Worm (Caenorhabditis elegans) whole organism, young adult: Measurements from ENCODE around the gene hal-2.

ENCODE experiments used
- B0261.1 ChIP-seq: sonication (generic microtip); optimal IDR thresholded peaks from 2 replicates; lab custom pipeline; 2016; ENCODE audit warnings: mild to moderate bottlenecking, missing genetic modification characterization, moderate library complexity, missing compliant biosample characterization
- F23B12.7 ChIP-seq: sonication (generic microtip); optimal IDR thresholded peaks from 2 replicates; lab custom pipeline; 2017; ENCODE audit warnings: missing genetic modification characterization, mild to moderate bottlenecking, missing compliant biosample characterization, antibody characterized with exemption, moderate library complexity; ENCODE audit not compliant: insufficient read depth
- F39B2.1 ChIP-seq: fragments of 200-800 bp; sonication (Bioruptor generic); IDR thresholded peaks from 2 replicates; pipeline ENCODE4 v1.3.6; 2022; ENCODE audit warnings: missing genetic modification reagents, missing genetic modification characterization, missing compliant biosample characterization
- F57C9.4 ChIP-seq: sonication (generic microtip); optimal IDR thresholded peaks from 2 replicates; lab custom pipeline; 2017; ENCODE audit warnings: mild to moderate bottlenecking, missing genetic modification characterization, missing compliant biosample characterization
- K12H6.12 ChIP-seq: fragments of 200-800 bp; sonication (Bioruptor generic); optimal IDR thresholded peaks from 2 replicates; lab custom pipeline; 2018; ENCODE audit warnings: mild to moderate bottlenecking, missing genetic modification characterization, missing compliant biosample characterization
- T07F8.4 ChIP-seq: sonication (generic microtip); optimal IDR thresholded peaks from 2 replicates; lab custom pipeline; 2016; ENCODE audit warnings: mild to moderate bottlenecking, missing genetic modification characterization, moderate library complexity, missing compliant biosample characterization
- Y79H2A.3 ChIP-seq: fragments of 200-800 bp; sonication (Bioruptor generic); conservative IDR thresholded peaks from 2 replicates; pipeline ENCODE4 v1.3.6; 2022; ENCODE audit warnings: missing genetic modification reagents, missing genetic modification characterization, missing compliant biosample characterization
- Y95B8A.8 ChIP-seq: fragments of 200-800 bp; sonication (Bioruptor generic); IDR thresholded peaks from 2 replicates; pipeline ENCODE4 v1.3.6; 2022; ENCODE audit warnings: missing genetic modification reagents, missing genetic modification characterization, missing compliant biosample characterization
- ama-1 ChIP-seq, 3 experiments: fragments of 150-350 bp in 1 of 3; sonication (generic microtip) in 2 of 3; optimal IDR thresholded peaks; 2 replicates each; lab custom pipeline; 2014 to 2018; ENCODE audit warnings: missing biosample characterization in 2 of 3, missing genetic modification characterization in 2 of 3, missing genetic modification reagents in 2 of 3
- aptf-3 ChIP-seq: fragments of 200-800 bp; sonication (Bioruptor generic); IDR thresholded peaks from 2 replicates; pipeline ENCODE4 v1.3.6; 2022; ENCODE audit warnings: missing genetic modification characterization, missing compliant biosample characterization
- atf-7 ChIP-seq: sonication (generic microtip); optimal IDR thresholded peaks from 2 replicates; lab custom pipeline; 2017; ENCODE audit warnings: mild to moderate bottlenecking, missing genetic modification characterization, missing compliant biosample characterization
- attf-5 ChIP-seq: fragments of 200-800 bp; sonication (Bioruptor generic); optimal IDR thresholded peaks from 2 replicates; lab custom pipeline; 2018; ENCODE audit warnings: mild to moderate bottlenecking, missing genetic modification characterization, missing compliant biosample characterization
- bed-2 ChIP-seq: fragments of 200-800 bp; sonication (Bioruptor generic); IDR thresholded peaks from 2 replicates; pipeline ENCODE4 v1.3.6; 2022; ENCODE audit warnings: missing genetic modification reagents, missing genetic modification characterization, missing compliant biosample characterization
- ccch-3 ChIP-seq: fragments of 200-800 bp; sonication (Bioruptor generic); optimal IDR thresholded peaks from 2 replicates; lab custom pipeline; 2018; ENCODE audit warnings: mild to moderate bottlenecking, missing genetic modification characterization, missing compliant biosample characterization
- cebp-1 ChIP-seq, 2 experiments: fragments of 200-800 bp in 1 of 2; sonication (Bioruptor generic) in 1 of 2; sonication (generic microtip) in 1 of 2; IDR thresholded peaks in 1 of 2; optimal IDR thresholded peaks in 1 of 2; 2 replicates each; pipeline versions ENCODE4 v1.3.6 to Lab custom; 2017 to 2022; ENCODE audit warnings: missing compliant biosample characterization in 2 of 2, missing genetic modification characterization in 2 of 2, mild to moderate bottlenecking in 1 of 2, missing genetic modification reagents in 1 of 2, moderate library complexity in 1 of 2
- ceh-27 ChIP-seq: fragments of 200-800 bp; sonication (Bioruptor generic); optimal IDR thresholded peaks from 2 replicates; lab custom pipeline; 2018; ENCODE audit warnings: mild to moderate bottlenecking, missing genetic modification characterization, moderate library complexity, missing compliant biosample characterization
- die-1 ChIP-seq: sonication (generic microtip); optimal IDR thresholded peaks from 2 replicates; lab custom pipeline; 2016; ENCODE audit warnings: missing genotype, mild to moderate bottlenecking, missing genetic modification characterization, missing compliant biosample characterization
- ekl-4 ChIP-seq: fragments of 200-800 bp; sonication (Bioruptor generic); IDR thresholded peaks from 2 replicates; pipeline ENCODE4 v1.3.6; 2022; ENCODE audit warnings: missing genetic modification reagents, missing genetic modification characterization, missing compliant biosample characterization
- ets-4 ChIP-seq: fragments of 200-800 bp; sonication (Bioruptor generic); optimal IDR thresholded peaks from 2 replicates; lab custom pipeline; 2018; ENCODE audit warnings: mild to moderate bottlenecking, missing genetic modification characterization, missing compliant biosample characterization
- hlh-26 ChIP-seq: fragments of 200-800 bp; sonication (Bioruptor generic); conservative IDR thresholded peaks from 2 replicates; pipeline ENCODE4 v1.3.6; 2022; ENCODE audit warnings: missing genetic modification reagents, missing genetic modification characterization, missing compliant biosample characterization
- hmg-1.2 ChIP-seq: fragments of 200-800 bp; sonication (Bioruptor generic); IDR thresholded peaks from 2 replicates; pipeline ENCODE4 v1.3.6; 2022; ENCODE audit warnings: missing genetic modification reagents, missing genetic modification characterization, missing compliant biosample characterization
- hmg-20 ChIP-seq: fragments of 200-800 bp; sonication (Bioruptor generic); IDR thresholded peaks from 2 replicates; pipeline ENCODE4 v1.3.6; 2022; ENCODE audit warnings: missing genetic modification reagents, missing genetic modification characterization, missing compliant biosample characterization
- let-607 ChIP-seq, 2 experiments: fragments of 200-800 bp in 1 of 2; sonication (Bioruptor generic) in 1 of 2; sonication (generic microtip) in 1 of 2; optimal IDR thresholded peaks; 2 replicates each; lab custom pipeline; 2016 to 2018; ENCODE audit warnings: mild to moderate bottlenecking in 2 of 2, missing compliant biosample characterization in 2 of 2, missing genetic modification characterization in 2 of 2, moderate library complexity in 2 of 2, missing genotype in 1 of 2
- lin-26 ChIP-seq: fragments of 200-800 bp; sonication (Bioruptor generic); IDR thresholded peaks from 2 replicates; pipeline ENCODE4 v1.3.6; 2022; ENCODE audit warnings: missing genetic modification reagents, missing genetic modification characterization, missing compliant biosample characterization
- lin-40 ChIP-seq: sonication (generic microtip); optimal IDR thresholded peaks from 2 replicates; lab custom pipeline; 2016; ENCODE audit warnings: missing genetic modification characterization, mild to moderate bottlenecking, missing compliant biosample characterization, missing genotype, missing genetic modification reagents
- lir-1 ChIP-seq: fragments of 200-800 bp; sonication (Bioruptor generic); conservative IDR thresholded peaks from 2 replicates; pipeline ENCODE4 v1.3.6; 2022; ENCODE audit warnings: missing genetic modification reagents, missing genetic modification characterization, missing compliant biosample characterization
- madf-6 ChIP-seq: fragments of 200-800 bp; sonication (Bioruptor generic); IDR thresholded peaks from 2 replicates; pipeline ENCODE4 v1.3.6; 2022; ENCODE audit warnings: missing genetic modification reagents, missing genetic modification characterization, missing compliant biosample characterization
- nfya-2 ChIP-seq: fragments of 200-800 bp; sonication (Bioruptor generic); IDR thresholded peaks from 2 replicates; pipeline ENCODE4 v1.3.6; 2022; ENCODE audit warnings: missing genetic modification reagents, missing genetic modification characterization, missing compliant biosample characterization
- nfyb-1 ChIP-seq: fragments of 200-800 bp; sonication (Bioruptor generic); IDR thresholded peaks from 2 replicates; pipeline ENCODE4 v1.3.6; 2022; ENCODE audit warnings: missing genetic modification reagents, missing genetic modification characterization, missing compliant biosample characterization
- nhr-120 ChIP-seq: fragments of 200-800 bp; sonication (Bioruptor generic); IDR thresholded peaks from 2 replicates; pipeline ENCODE4 v1.3.6; 2022; ENCODE audit warnings: missing genetic modification characterization, missing compliant biosample characterization
- nhr-27 ChIP-seq: fragments of 200-800 bp; sonication (Bioruptor generic); optimal IDR thresholded peaks from 2 replicates; lab custom pipeline; 2018; ENCODE audit warnings: mild to moderate bottlenecking, missing genetic modification characterization, moderate library complexity, missing compliant biosample characterization
- nhr-80 ChIP-seq: sonication (generic microtip); optimal IDR thresholded peaks from 2 replicates; lab custom pipeline; 2016; ENCODE audit warnings: missing genetic modification characterization, missing compliant biosample characterization
- nhr-90 ChIP-seq: sonication (generic microtip); optimal IDR thresholded peaks from 2 replicates; lab custom pipeline; 2016; ENCODE audit warnings: missing genotype, mild to moderate bottlenecking, missing genetic modification characterization, missing compliant biosample characterization
- pbrm-1 ChIP-seq: fragments of 200-800 bp; sonication (Bioruptor generic); IDR thresholded peaks from 2 replicates; pipeline ENCODE4 v1.3.6; 2022; ENCODE audit warnings: missing genetic modification reagents, missing genetic modification characterization, missing compliant biosample characterization
- repo-1 ChIP-seq: sonication (generic microtip); optimal IDR thresholded peaks from 2 replicates; lab custom pipeline; 2017; ENCODE audit warnings: mild to moderate bottlenecking, missing genetic modification characterization, missing compliant biosample characterization
- snpc-4 ChIP-seq, 5 experiments: fragments of 150-350 bp in 1 of 5; sonication (generic microtip) in 4 of 5; optimal IDR thresholded peaks; 2 replicates each; lab custom pipeline; 2014 to 2018; ENCODE audit warnings: missing genetic modification characterization in 5 of 5, missing biosample characterization in 3 of 5, antibody characterized with exemption in 2 of 5, mild to moderate bottlenecking in 2 of 5, missing compliant biosample characterization in 2 of 5, missing genotype in 2 of 5, moderate library complexity in 2 of 5, missing genetic modification reagents in 1 of 5
- somi-1 ChIP-seq: fragments of 200-800 bp; sonication (Bioruptor generic); optimal IDR thresholded peaks from 2 replicates; lab custom pipeline; 2018; ENCODE audit warnings: mild to moderate bottlenecking, missing genetic modification characterization, missing compliant biosample characterization
- sptf-2 ChIP-seq: fragments of 200-800 bp; sonication (Bioruptor generic); optimal IDR thresholded peaks from 2 replicates; lab custom pipeline; 2018; ENCODE audit warnings: mild to moderate bottlenecking, missing genetic modification characterization, missing compliant biosample characterization
- zfh-2 ChIP-seq: fragments of 200-800 bp; sonication (Bioruptor generic); conservative IDR thresholded peaks from 2 replicates; pipeline ENCODE4 v1.3.6; 2022; ENCODE audit warnings: missing genetic modification reagents, missing genetic modification characterization, missing compliant biosample characterization
- ztf-25 ChIP-seq: fragments of 200-800 bp; sonication (Bioruptor generic); IDR thresholded peaks from 2 replicates; pipeline ENCODE4 v1.3.6; 2022; ENCODE audit warnings: missing genetic modification reagents, missing genetic modification characterization, missing compliant biosample characterization
- ztf-26 ChIP-seq: sonication (generic microtip); optimal IDR thresholded peaks from 2 replicates; lab custom pipeline; 2017; ENCODE audit warnings: missing genetic modification characterization, missing compliant biosample characterization
- ztf-28 ChIP-seq: fragments of 200-800 bp; sonication (Bioruptor generic); IDR thresholded peaks from 2 replicates; pipeline ENCODE4 v1.3.6; 2022; ENCODE audit warnings: missing genetic modification reagents, missing genetic modification characterization, missing compliant biosample characterization
- ztf-6 ChIP-seq: fragments of 200-800 bp; sonication (Bioruptor generic); IDR thresholded peaks from 2 replicates; pipeline ENCODE4 v1.3.6; 2022; ENCODE audit warnings: missing genetic modification reagents, missing genetic modification characterization, missing compliant biosample characterization

Gene hal-2

DNA sequence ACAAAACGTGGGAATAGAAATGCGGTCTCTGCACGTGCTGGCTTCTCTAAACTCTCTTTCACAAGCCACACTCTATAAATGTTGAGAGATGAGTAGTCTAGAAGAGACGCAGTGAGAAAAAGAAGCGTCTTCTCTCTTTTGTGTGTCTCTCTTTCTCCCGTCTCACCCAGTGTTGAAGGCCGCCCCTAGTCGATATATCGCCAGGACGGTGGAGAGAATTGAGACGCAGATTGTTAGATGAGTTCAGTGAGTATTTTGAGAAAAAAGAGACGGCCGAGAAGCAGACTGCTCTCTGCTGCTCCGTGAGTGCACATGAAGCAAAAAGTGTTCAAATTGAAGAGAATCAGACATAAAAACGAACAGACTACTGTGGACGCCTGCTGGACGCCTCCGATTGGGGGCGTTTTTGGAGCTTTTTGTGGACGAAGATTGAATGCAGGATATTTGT lies 7.8 kb upstream of the hal-2 start (continued):
- TF ChIP-seq repo-1 (tag; lab: Kevin White, UChicago) (peak; percentile 40), nhr-80 (tag; lab: Kevin White, UChicago) (peak; percentile 78), attf-5 (GFP tag; lab: Kevin White, UChicago) (peak; percentile 95)

DNA sequence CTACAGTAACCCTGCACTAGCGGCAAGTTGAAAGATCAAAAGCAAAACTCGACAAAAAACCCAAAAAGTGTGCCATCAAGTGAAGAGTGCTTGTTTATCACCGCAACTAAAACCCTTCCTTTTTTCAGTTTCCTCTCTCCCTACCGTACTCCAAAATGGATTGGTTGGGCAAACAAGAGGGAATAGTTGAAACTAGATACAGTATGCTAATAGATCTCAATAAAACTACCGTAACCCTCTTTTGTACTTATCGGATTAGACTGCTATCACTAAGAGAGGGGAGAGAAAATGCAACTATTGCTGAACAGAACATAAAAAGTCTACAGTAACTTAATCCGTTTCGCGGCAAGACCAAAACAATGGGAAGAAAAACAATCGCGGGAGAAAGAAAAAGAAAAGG lies 6.6 kb upstream of the hal-2 start:
- TF ChIP-seq hlh-26 (GFP tag; lab: Robert Waterston, UW) (no peak), ama-1 (optimal IDR thresholded peaks at IDR 0.05; lab: Kevin White, UChicago) (no peak), ama-1 (GFP tag; optimal IDR thresholded peaks at IDR 0.05; lab: Kevin White, UChicago) (no peak), nhr-27 (tag; lab: Kevin White, UChicago) (no peak), ccch-3 (no peak), let-607 (tag; optimal IDR thresholded peaks at IDR 0.05; lab: Kevin White, UChicago) (no peak), nfya-2 (GFP tag; lab: Robert Waterston, UW) (0 out of 2 replicates have a peak, but pooled peaks have one; percentile 26)

- TF ChIP-seq ama-1 (optimal IDR thresholded peaks at IDR 0.05; lab: Kevin White, UChicago) (no peak), ama-1 (GFP tag; optimal IDR thresholded peaks at IDR 0.05; lab: Kevin White, UChicago) (no peak), B0261.1 (tag; lab: Kevin White, UChicago) (no peak), madf-6 (GFP tag; lab: Robert Waterston, UW) (peak; percentile 52; the same call in 1 of the 2 replicates), nhr-120 (GFP tag; lab: Robert Waterston, UW) (0 out of 2 replicates have a peak, but pooled peaks have one; percentile 57), hmg-20 (GFP tag; lab: Robert Waterston, UW) (no peak), pbrm-1 (GFP tag; lab: Robert Waterston, UW) (no peak), ceh-27 (GFP tag; lab: Kevin White, UChicago) (no peak), ztf-26 (tag; lab: Kevin White, UChicago) (no peak), lin-40 (tag; lab: Kevin White, UChicago) (no peak), nhr-90 (no peak), bed-2 (GFP tag; lab: Robert Waterston, UW) (0 out of 2 replicates have a peak, but pooled peaks have one; percentile 68), K12H6.12 (tag; lab: Kevin White, UChicago) (no peak), cebp-1 (GFP tag; IDR thresholded peaks at IDR 0.05; lab: Robert Waterston, UW) (no peak), cebp-1 (tag; optimal IDR thresholded peaks at IDR 0.05; lab: Kevin White, UChicago) (peak; percentile 29), ztf-25 (GFP tag; lab: Robert Waterston, UW) (no peak), T07F8.4 (tag; lab: Kevin White, UChicago) (no peak), aptf-3 (no peak), somi-1 (no peak), die-1 (tag; lab: Kevin White, UChicago) (no peak), lin-26 (GFP tag; lab: Robert Waterston, UW) (0 out of 2 replicates have a peak, but pooled peaks have one; percentile 24), ztf-6 (GFP tag; lab: Robert Waterston, UW) (no peak), snpc-4 (GFP tag; optimal IDR thresholded peaks at IDR 0.05; lab: Kevin White, UChicago) (no peak), snpc-4 (tag; optimal IDR thresholded peaks at IDR 0.05; lab: Kevin White, UChicago) (no peak), hmg-1.2 (GFP tag; lab: Robert Waterston, UW) (peak; percentile 31; the same call in 1 of the 2 replicates), Y79H2A.3 (no peak), atf-7 (tag; lab: Kevin White, UChicago) (no peak), nhr-80 (tag; lab: Kevin White, UChicago) (no peak), sptf-2 (GFP tag; lab: Kevin White, UChicago) (no peak), zfh-2 (GFP tag; lab: Robert Waterston, UW) (peak; percentile 96), nfyb-1 (peak; percentile 66; the same call in 1 of the 2 replicates), ztf-28 (no peak), ekl-4 (0 out of 2 replicates have a peak, but pooled peaks have one; percentile 64), Y95B8A.8 (GFP tag; lab: Robert Waterston, UW) (no peak), F39B2.1 (GFP tag; lab: Robert Waterston, UW) (no peak), lir-1 (GFP tag; lab: Robert Waterston, UW) (no peak), F57C9.4 (tag; lab: Kevin White, UChicago) (no peak), F23B12.7 (no peak), ets-4 (GFP tag; lab: Kevin White, UChicago) (no peak)
Measured at ce11 chrIII:10094538-10094937, 5.8 kb upstream of the hal-2 start.
